Worm (Caenorhabditis elegans): ENCODE results near the gene M6.4.

ce11 chrX:655884-656283 is 26.9 kb downstream of the M6.4 start, which contains the start of gene lpr-7:
- TF ChIP-seq fos-1 (tag; optimal IDR thresholded peaks at IDR 0.05) (no peak), aha-1 (tag; optimal IDR thresholded peaks at IDR 0.05) (no peak), isw-1 (GFP tag; IDR thresholded peaks at IDR 0.05) (no peak), zag-1 (tag; optimal IDR thresholded peaks at IDR 0.05) (no peak), mdl-1 (tag; optimal IDR thresholded peaks at IDR 0.05) (no peak), F16B12.6 (tag; optimal IDR thresholded peaks at IDR 0.05) (no peak), fkh-10 (GFP tag; optimal IDR thresholded peaks at IDR 0.05) (no peak), lin-13 (GFP tag; optimal IDR thresholded peaks at IDR 0.05) (no peak)
